Worm (Caenorhabditis elegans): ENCODE measurements around the gene fbxa-194.

The fbxa-194 gene

DNA sequence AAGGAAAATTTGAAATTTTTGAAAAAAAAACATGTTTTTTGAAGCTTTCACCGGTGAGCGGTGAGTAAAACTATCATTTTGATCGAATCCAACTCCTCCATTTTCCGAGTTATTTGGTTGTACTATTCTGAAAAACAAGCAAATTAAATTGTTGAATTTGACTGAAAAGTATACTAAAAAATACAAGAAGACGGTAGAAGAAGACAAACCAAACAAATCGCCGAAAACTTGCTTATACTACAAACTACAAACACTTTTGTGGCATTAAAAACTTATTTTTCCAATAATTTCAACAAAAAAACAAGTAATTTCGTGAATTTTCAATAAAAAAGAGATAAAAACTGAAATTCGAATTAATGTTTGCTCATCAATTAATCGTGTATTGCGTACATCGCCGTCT lies at the start of gene fbxa-194:
TSS of gene fbxa-194 (minus strand) at position 101 of the 400 bp plus-strand sequence.
- TF ChIP-seq nhr-85 (tag) = no peak
- TF ChIP-seq nhr-20 (tag; optimal IDR thresholded peaks at IDR 0.05) = no peak
- TF ChIP-seq nhr-28 (tag; optimal IDR thresholded peaks at IDR 0.05) = no peak
- no peak for TF ChIP-seq fkh-4 (tag; optimal IDR thresholded peaks at IDR 0.05; ENCODE audit: borderline replicate concordance)
- no peak for TF ChIP-seq pax-3 (tag; optimal IDR thresholded peaks at IDR 0.05)
- TF ChIP-seq aly-2 (tag; optimal IDR thresholded peaks at IDR 0.05) = no peak

DNA sequence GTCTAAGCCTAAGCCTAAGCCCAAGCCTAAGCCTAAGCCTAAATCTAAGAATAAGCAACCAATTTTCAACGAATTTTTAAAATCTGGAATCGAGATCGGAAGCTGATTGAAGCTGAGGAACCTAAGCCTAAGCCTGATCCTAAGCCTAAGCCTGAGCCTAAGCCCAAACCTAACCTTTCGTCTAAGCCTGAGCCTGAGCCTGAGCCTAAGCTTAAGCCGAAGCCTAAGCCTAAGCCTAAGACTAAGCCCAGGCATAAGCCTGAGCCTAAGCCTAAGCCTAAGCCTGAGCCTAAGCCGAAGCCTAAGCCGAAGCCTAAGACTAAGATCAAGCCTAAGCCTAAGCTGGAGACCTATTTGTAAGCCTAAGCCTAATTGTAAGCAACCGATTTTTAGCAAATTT lies 49.0 kb upstream of the fbxa-194 start:
- TF ChIP-seq lin-35 (GFP tag; optimal IDR thresholded peaks at IDR 0.05) (no peak), mef-2 (tag; optimal IDR thresholded peaks at IDR 0.05) (no peak), nhr-71 (tag; optimal IDR thresholded peaks at IDR 0.05) (no peak), aha-1 (tag; optimal IDR thresholded peaks at IDR 0.05) (no peak), unc-30 (tag; optimal IDR thresholded peaks at IDR 0.05) (no peak), ama-1 (optimal IDR thresholded peaks at IDR 0.05) (no peak), hlh-17 (GFP tag; optimal IDR thresholded peaks at IDR 0.05; ENCODE audit: borderline replicate concordance) (no peak), dsc-1 (tag; optimal IDR thresholded peaks at IDR 0.05) (no peak), nhr-12 (tag; optimal IDR thresholded peaks at IDR 0.05) (no peak), snu-23 (GFP tag; optimal IDR thresholded peaks at IDR 0.05) (no peak), nhr-84 (tag; optimal IDR thresholded peaks at IDR 0.05) (no peak), blmp-1 (tag; optimal IDR thresholded peaks at IDR 0.05) (no peak), lin-15B (tag; optimal IDR thresholded peaks at IDR 0.05) (no peak), sup-37 (GFP tag; optimal IDR thresholded peaks at IDR 0.05) (no peak), F16B12.6 (tag; optimal IDR thresholded peaks at IDR 0.05) (no peak), irx-1 (tag; optimal IDR thresholded peaks at IDR 0.05) (no peak), pag-3 (tag; optimal IDR thresholded peaks at IDR 0.05; ENCODE audit: borderline replicate concordance, insufficient read depth) (no peak), alr-1 (tag; optimal IDR thresholded peaks at IDR 0.05; ENCODE audit: borderline replicate concordance) (no peak), ceh-90 (tag; optimal IDR thresholded peaks at IDR 0.05) (no peak), C16A3.4 (tag; optimal IDR thresholded peaks at IDR 0.05) (no peak)

DNA sequence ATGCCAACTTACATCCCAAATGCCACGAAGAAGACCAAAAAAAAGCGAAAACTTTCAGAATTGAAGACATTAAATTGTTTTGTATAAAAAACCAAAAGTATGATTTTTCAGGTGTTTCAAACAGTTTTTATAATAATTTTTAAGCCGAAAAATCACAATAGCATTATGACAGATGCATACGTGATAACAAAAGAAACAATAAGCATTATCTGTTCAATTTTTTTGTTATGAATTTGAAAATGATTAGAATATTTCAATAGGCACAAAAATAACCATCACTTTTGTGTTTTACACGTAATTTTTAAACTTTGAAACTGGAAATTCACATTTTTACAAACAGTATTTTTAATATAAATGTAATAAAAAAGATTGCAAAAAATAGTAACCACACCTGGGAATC lies 43.6 kb upstream of the fbxa-194 start, which contains the start of gene Y116F11B.17:
TSS of gene Y116F11B.17 (minus strand) at position 101 of the 400 bp plus-strand sequence.
- no peak for TF ChIP-seq nhr-12 (tag; optimal IDR thresholded peaks at IDR 0.05)
- no peak for TF ChIP-seq sup-37 (GFP tag; optimal IDR thresholded peaks at IDR 0.05)

DNA sequence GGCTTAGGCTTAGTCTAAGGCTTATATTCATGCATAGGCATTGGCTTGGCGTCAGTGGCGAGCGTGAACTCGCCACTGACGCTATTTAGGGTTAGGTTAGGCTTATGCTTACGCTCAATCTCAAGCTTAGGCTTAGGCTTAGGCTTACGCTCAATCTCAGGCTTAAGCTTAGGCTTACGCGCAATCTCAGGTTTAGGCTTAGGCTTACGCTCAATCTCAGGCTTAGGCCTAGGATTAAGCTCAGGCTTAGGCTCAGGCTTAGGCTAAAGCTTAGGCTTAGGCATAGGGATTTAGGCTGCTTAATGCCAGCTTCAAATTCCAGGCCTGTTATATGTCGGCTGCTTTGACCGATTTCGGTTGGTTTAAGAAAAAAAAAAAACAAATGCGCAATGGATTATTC lies 41.7 kb upstream of the fbxa-194 start:
- TF ChIP-seq ceh-82 (tag; optimal IDR thresholded peaks at IDR 0.05) (no peak), lin-15B (tag; optimal IDR thresholded peaks at IDR 0.05) (no peak), ceh-8 (GFP tag; optimal IDR thresholded peaks at IDR 0.05) (no peak)

DNA sequence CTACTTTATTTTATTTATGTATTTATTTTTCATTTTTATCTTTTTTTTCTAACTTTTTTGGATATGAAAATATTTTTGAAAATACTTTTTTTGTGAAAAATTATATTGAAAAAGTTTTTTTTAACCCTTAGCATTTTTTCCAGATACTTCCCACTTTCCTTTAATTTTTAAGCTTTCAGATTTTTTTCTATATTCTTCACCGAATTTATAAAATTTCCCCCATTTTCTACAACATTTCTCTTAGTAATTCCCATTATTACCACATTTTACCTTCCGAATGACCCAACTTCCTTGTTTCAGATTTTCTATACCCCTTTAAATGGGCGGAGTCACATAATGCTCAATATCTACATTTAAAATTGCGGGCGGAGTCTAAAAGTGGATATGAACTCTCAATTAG lies 36.3 kb upstream of the fbxa-194 start, which contains the start of gene daf-28:
TSS of gene daf-28 (plus strand) at position 301 of the 400 bp plus-strand sequence.
- TF ChIP-seq vab-15 (tag; optimal IDR thresholded peaks at IDR 0.05) = no peak
- TF ChIP-seq nhr-11 (tag; optimal IDR thresholded peaks at IDR 0.05) = no peak
- TF ChIP-seq hlh-17 (GFP tag; optimal IDR thresholded peaks at IDR 0.05; ENCODE audit: borderline replicate concordance) = no peak
- TF ChIP-seq Y116A8C.19 (tag; optimal IDR thresholded peaks at IDR 0.05; ENCODE audit: borderline replicate concordance) = no peak
- no peak for TF ChIP-seq nhr-12 (tag; optimal IDR thresholded peaks at IDR 0.05)
- no peak for TF ChIP-seq mef-2 (tag; optimal IDR thresholded peaks at IDR 0.05)
- TF ChIP-seq pag-3 (tag; optimal IDR thresholded peaks at IDR 0.05; ENCODE audit: borderline replicate concordance, insufficient read depth) = no peak
- TF ChIP-seq nhr-28 (tag; optimal IDR thresholded peaks at IDR 0.05) = no peak
- TF ChIP-seq blmp-1 (tag; optimal IDR thresholded peaks at IDR 0.05) = no peak
- TF ChIP-seq irx-1 (tag; optimal IDR thresholded peaks at IDR 0.05) = no peak
- no peak for TF ChIP-seq ztf-11 (tag; optimal IDR thresholded peaks at IDR 0.05)
- no peak for TF ChIP-seq sptf-1 (tag; optimal IDR thresholded peaks at IDR 0.05)
- no peak for TF ChIP-seq fkh-4 (tag; optimal IDR thresholded peaks at IDR 0.05; ENCODE audit: borderline replicate concordance)
- TF ChIP-seq ceh-90 (tag; optimal IDR thresholded peaks at IDR 0.05) = no peak
- no peak for TF ChIP-seq tbx-2 (tag; optimal IDR thresholded peaks at IDR 0.05)
- TF ChIP-seq pqm-1 (tag; optimal IDR thresholded peaks at IDR 0.05) = no peak

Data from whole organism, L1 larva.